Fruit fly (Drosophila melanogaster): ENCODE results near the gene Rev1.

Gene Rev1

DNA sequence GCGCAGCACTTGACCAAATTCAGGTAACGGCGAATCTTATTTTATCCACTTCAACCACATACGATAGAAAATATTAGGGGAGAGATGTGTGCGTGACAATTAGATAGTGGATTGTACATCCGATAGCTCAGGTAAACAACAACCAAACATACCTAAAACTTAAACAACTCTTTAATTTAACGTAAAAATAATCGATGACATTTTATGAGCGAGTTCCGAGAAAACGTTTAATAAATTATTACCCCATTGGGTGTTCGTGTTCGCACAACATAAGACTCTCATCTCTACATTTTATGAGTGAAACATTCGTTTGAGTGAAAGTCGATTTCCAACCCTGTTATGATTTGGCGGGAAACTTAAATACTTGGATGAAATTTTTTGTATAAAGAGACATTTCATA, 26.1 kb downstream of the Rev1 start, which contains the start of gene CG17129 (continued):
- TF ChIP-seq CG2712 (tag; optimal IDR thresholded peaks at IDR 0.05) (peak; percentile 86), CG3163 (GFP tag; optimal IDR thresholded peaks at IDR 0.05) (peak; percentile 61), CG2678 (tag; optimal IDR thresholded peaks at IDR 0.05) (peak; percentile 77), ERR (GFP tag; optimal IDR thresholded peaks at IDR 0.05) (peak; percentile 66), zfh1 (GFP tag; IDR thresholded peaks at IDR 0.05) (peak; percentile 83), CG12236 (GFP tag; optimal IDR thresholded peaks at IDR 0.05) (peak; percentile 74), Abd-B (GFP tag; optimal IDR thresholded peaks at IDR 0.05) (peak; percentile 76), maf-S (GFP tag; optimal IDR thresholded peaks at IDR 0.05) (peak; percentile 67), CG10209 (GFP tag; optimal IDR thresholded peaks at IDR 0.05) (peak; percentile 56), NfI (GFP tag; optimal IDR thresholded peaks at IDR 0.05) (peak; percentile 63), CG3995 (GFP tag; optimal IDR thresholded peaks at IDR 0.05) (peak; percentile 66), CG17328 (GFP tag; IDR thresholded peaks at IDR 0.05) (peak; percentile 76), CG13123 (GFP tag; optimal IDR thresholded peaks at IDR 0.05) (peak; percentile 48), Hsf (GFP tag; optimal IDR thresholded peaks at IDR 0.05) (peak; percentile 71), CG1529 (GFP tag; optimal IDR thresholded peaks at IDR 0.05) (peak; percentile 32), hth (optimal IDR thresholded peaks at IDR 0.05) (no peak), cwo (GFP tag; optimal IDR thresholded peaks at IDR 0.05) (peak; percentile 20), CG4707 (GFP tag; optimal IDR thresholded peaks at IDR 0.05) (peak; percentile 30), Side (GFP tag; optimal IDR thresholded peaks at IDR 0.05) (peak; percentile 86), rib (GFP tag; IDR thresholded peaks at IDR 0.05) (peak; percentile 43; the same call in 1 of the 2 replicates), fd3F (GFP tag; optimal IDR thresholded peaks at IDR 0.05) (peak; percentile 62), CG15696 (tag; optimal IDR thresholded peaks at IDR 0.05) (peak; percentile 83), Dek (tag; optimal IDR thresholded peaks at IDR 0.05) (peak; percentile 60), cato (GFP tag; optimal IDR thresholded peaks at IDR 0.05; ENCODE audit: borderline replicate concordance) (peak; percentile 28), yki (optimal IDR thresholded peaks at IDR 0.05) (no peak), danr (GFP tag; IDR thresholded peaks at IDR 0.05) (no peak), CG12391 (tag; optimal IDR thresholded peaks at IDR 0.05) (peak; percentile 84), CG11093 (GFP tag; IDR thresholded peaks at IDR 0.05) (peak; percentile 22; the same call in 1 of the 3 replicates), CG10565 (GFP tag; optimal IDR thresholded peaks at IDR 0.05) (no peak), fd64A (GFP tag; optimal IDR thresholded peaks at IDR 0.05) (no peak), CG15479 (GFP tag; optimal IDR thresholded peaks at IDR 0.05) (no peak), CG17829 (tag; optimal IDR thresholded peaks at IDR 0.05) (peak; percentile 85), CG4730 (GFP tag; IDR thresholded peaks at IDR 0.05) (peak; percentile 66), CG9215 (GFP tag; IDR thresholded peaks at IDR 0.05) (peak; percentile 75), pb (GFP tag; optimal IDR thresholded peaks at IDR 0.05) (peak; percentile 46), Hmx (GFP tag; optimal IDR thresholded peaks at IDR 0.05) (peak; percentile 56), CG16779 (GFP tag; IDR thresholded peaks at IDR 0.05) (0 out of 2 replicates have a peak, but pooled peaks have one; percentile 48), fd102C (GFP tag; optimal IDR thresholded peaks at IDR 0.05) (no peak), Sox100B (GFP tag; optimal IDR thresholded peaks at IDR 0.05) (peak; percentile 61), knrl (GFP tag; IDR thresholded peaks at IDR 0.05; ENCODE audit: partially characterized antibody) (peak; percentile 98), sens (GFP tag) (peak; percentile 97), CG4854 (GFP tag; optimal IDR thresholded peaks at IDR 0.05) (peak; percentile 74), Lim3 (GFP tag; IDR thresholded peaks at IDR 0.05) (no peak), Trl (optimal IDR thresholded peaks at IDR 0.05) (no peak), Trl (GFP tag; optimal IDR thresholded peaks at IDR 0.05) (peak; percentile 84), CG12942 (GFP tag; optimal IDR thresholded peaks at IDR 0.05) (peak; percentile 49), bigmax (GFP tag; optimal IDR thresholded peaks at IDR 0.05) (no peak), pan (optimal IDR thresholded peaks at IDR 0.05) (no peak), pan (GFP tag; optimal IDR thresholded peaks at IDR 0.05 in 1 of 2, IDR thresholded peaks at IDR 0.05 in 1 of 2) (peak in 1 of 2 experiments; percentile 70), eyg (GFP tag; optimal IDR thresholded peaks at IDR 0.05) (peak; percentile 65), NC2β (GFP tag; optimal IDR thresholded peaks at IDR 0.05) (peak; percentile 79), Antp (GFP tag; optimal IDR thresholded peaks at IDR 0.05) (peak; percentile 81)
